Fruit fly (Drosophila melanogaster) ovary, adult (tissue): ENCODE data around the gene CG14694.
A peak's percentile ranks its signal among the peaks of the same experiment; 100 is the strongest.

Experiments used
- CG17801 ChIP-seq: fragments of 200-800 bp; optimal IDR thresholded peaks from 2 replicates; lab custom pipeline; 2019; ENCODE audit warnings: missing biosample characterization, mild to moderate bottlenecking, missing genetic modification characterization, moderate library complexity; ENCODE audit not compliant: partially characterized antibody

CG14694 gene

dm6 chr3R:10859713-10860112, at the start of gene CG14694:
Gene CG14694, minus strand, starts transcription at chr3R:10859813.
- no peak for TF ChIP-seq CG17801 (GFP tag; lab: Kevin White, UChicago)

dm6 chr3R:10893327-10893726, 33.7 kb upstream of the CG14694 start, which contains the start of gene CG6621:
Gene CG6621, minus strand, starts transcription at chr3R:10893531.
- TF ChIP-seq CG17801 (GFP tag; lab: Kevin White, UChicago) = no peak

- no peak for TF ChIP-seq CG17801 (GFP tag; lab: Kevin White, UChicago)
Observed at dm6 chr3R:10889520-10889887, 29.9 kb upstream of the CG14694 start, which contains the start of gene Ak3. Gene Ak3, minus strand, starts transcription at chr3R:10889588.

dm6 chr3R:10888633-10889519, 29.3 kb upstream of the CG14694 start:
- peak; percentile 48 for TF ChIP-seq CG17801 (GFP tag; lab: Kevin White, UChicago)

dm6 chr3R:10888300-10888632, 28.7 kb upstream of the CG14694 start:
- no peak for TF ChIP-seq CG17801 (GFP tag; lab: Kevin White, UChicago)

- peak; percentile 82 for TF ChIP-seq CG17801 (GFP tag; lab: Kevin White, UChicago)
Observed at dm6 chr3R:10886462-10887315, 27.1 kb upstream of the CG14694 start.

- peak; percentile 9 for TF ChIP-seq CG17801 (GFP tag; lab: Kevin White, UChicago)
Observed at dm6 chr3R:10885422-10886081, 25.9 kb upstream of the CG14694 start, which contains the start of gene Leash. Gene Leash, plus strand, starts transcription at chr3R:10885540.

- TF ChIP-seq CG17801 (GFP tag; lab: Kevin White, UChicago) = no peak
Observed at dm6 chr3R:10884678-10885421, 25.2 kb upstream of the CG14694 start, which contains the start of gene CG14696. Gene CG14696, minus strand, starts transcription at chr3R:10885001.

- no peak for TF ChIP-seq CG17801 (GFP tag; lab: Kevin White, UChicago)
Observed at dm6 chr3R:10884031-10884677, 24.5 kb upstream of the CG14694 start.

dm6 chr3R:10881824-10882559, 22.4 kb upstream of the CG14694 start, which contains the start of gene Tpc1:
Gene Tpc1, minus strand, starts transcription at chr3R:10882188.
- no peak for TF ChIP-seq CG17801 (GFP tag; lab: Kevin White, UChicago)

dm6 chr3R:10879219-10879618, 19.6 kb upstream of the CG14694 start, which contains the start of gene CG14695:
Gene CG14695, minus strand, starts transcription at chr3R:10879319.
- no peak for TF ChIP-seq CG17801 (GFP tag; lab: Kevin White, UChicago)

- TF ChIP-seq CG17801 (GFP tag; lab: Kevin White, UChicago) = no peak
Observed at dm6 chr3R:10878628-10879027, 19.0 kb upstream of the CG14694 start.

- no peak for TF ChIP-seq CG17801 (GFP tag; lab: Kevin White, UChicago)
Observed at dm6 chr3R:10877808-10878207, 18.2 kb upstream of the CG14694 start.
